Worm (Caenorhabditis elegans) whole organism, L4 larva: Measurements from ENCODE around the gene F36D4.4.
A peak's percentile ranks its signal among the peaks of the same experiment; 100 is the strongest.

Experiments
- aha-1 ChIP-seq: fragments of 150-350 bp; peaks from one replicate; lab custom pipeline; 2014; ENCODE audit warnings: missing biosample characterization, missing genetic modification characterization
- daf-16 ChIP-seq, 3 experiments: sonication (generic microtip); optimal IDR thresholded peaks; 2 replicates each; lab custom pipeline; 2016 to 2017; ENCODE audit warnings: missing genetic modification characterization in 3 of 3, missing genetic modification reagents in 3 of 3, mild to moderate bottlenecking in 2 of 3, missing compliant biosample characterization in 2 of 3, missing biosample characterization in 1 of 3, moderate library complexity in 1 of 3
- dmd-6 ChIP-seq: fragments of 200-800 bp; sonication (Bioruptor generic); IDR thresholded peaks from 2 replicates; pipeline ENCODE4 v1.3.6; 2022; ENCODE audit warnings: missing genetic modification reagents, missing genetic modification characterization, missing compliant biosample characterization
- dmd-8 ChIP-seq: fragments of 200-800 bp; sonication (Bioruptor generic); IDR thresholded peaks from 2 replicates; pipeline ENCODE4 v1.3.6; 2022; ENCODE audit warnings: missing genetic modification characterization, missing compliant biosample characterization
- duxl-1 ChIP-seq: sonication (generic microtip); optimal IDR thresholded peaks from 2 replicates; lab custom pipeline; 2016; ENCODE audit warnings: mild to moderate bottlenecking, missing genetic modification characterization, moderate library complexity, missing compliant biosample characterization; ENCODE audit not compliant: poor library complexity
- dve-1 ChIP-seq: sonication (generic microtip); optimal IDR thresholded peaks from 2 replicates; lab custom pipeline; 2017; ENCODE audit warnings: antibody characterized with exemption, mild to moderate bottlenecking, missing genetic modification characterization, missing compliant biosample characterization; ENCODE audit not compliant: insufficient read depth
- hlh-11 ChIP-seq: fragments of 200-800 bp; sonication (Bioruptor generic); optimal IDR thresholded peaks from 2 replicates; lab custom pipeline; 2018; ENCODE audit warnings: mild to moderate bottlenecking, missing genetic modification characterization, missing compliant biosample characterization
- lin-38 ChIP-seq: fragments of 200-800 bp; sonication (Bioruptor generic); IDR thresholded peaks from 2 replicates; pipeline ENCODE4 v1.3.6; 2022; ENCODE audit warnings: missing genetic modification reagents, missing genetic modification characterization, missing compliant biosample characterization
- mep-1 ChIP-seq: fragments of 150-350 bp; sonication (generic microtip); optimal IDR thresholded peaks from 3 replicates; lab custom pipeline; 2014; ENCODE audit warnings: missing biosample characterization, missing genetic modification characterization
- nhr-111 ChIP-seq: fragments of 200-800 bp; sonication (Bioruptor generic); optimal IDR thresholded peaks from 2 replicates; lab custom pipeline; 2018; ENCODE audit warnings: mild to moderate bottlenecking, missing genetic modification characterization, missing compliant biosample characterization
- nhr-25 ChIP-seq: sonication (generic microtip); optimal IDR thresholded peaks from 2 replicates; lab custom pipeline; 2017; ENCODE audit warnings: missing genetic modification characterization, mild to moderate bottlenecking, missing compliant biosample characterization, antibody characterized with exemption, moderate library complexity, borderline replicate concordance; ENCODE audit not compliant: insufficient read depth
- nhr-41 ChIP-seq: fragments of 200-800 bp; sonication (Bioruptor generic); IDR thresholded peaks from 2 replicates; pipeline ENCODE4 v1.3.6; 2022; ENCODE audit warnings: missing genetic modification reagents, missing genetic modification characterization, missing compliant biosample characterization
- nhr-6 ChIP-seq: fragments of 150-350 bp; optimal IDR thresholded peaks from 2 replicates; lab custom pipeline; 2014; ENCODE audit warnings: missing biosample characterization, missing genetic modification characterization
- pha-4 ChIP-seq, 2 experiments: fragments of 150-350 bp in 1 of 2; fragments of 200-800 bp in 1 of 2; sonication (Bioruptor generic) in 1 of 2; IDR thresholded peaks in 1 of 2; optimal IDR thresholded peaks in 1 of 2; 2 replicates each; pipeline versions ENCODE4 v1.3.6 to Lab custom; 2014 to 2022; ENCODE audit warnings: missing genetic modification characterization in 2 of 2, missing genetic modification reagents in 2 of 2, missing biosample characterization in 1 of 2, missing compliant biosample characterization in 1 of 2
- pqm-1 ChIP-seq: sonication (generic microtip); optimal IDR thresholded peaks from 2 replicates; lab custom pipeline; 2017; ENCODE audit warnings: missing biosample characterization, missing genetic modification characterization
- set-16 ChIP-seq: fragments of 200-800 bp; sonication (Bioruptor generic); IDR thresholded peaks from 2 replicates; pipeline ENCODE4 v1.3.6; 2022; ENCODE audit warnings: missing genetic modification reagents, missing genetic modification characterization, missing compliant biosample characterization
- skn-1 ChIP-seq: fragments of 150-350 bp; optimal IDR thresholded peaks from 2 replicates; lab custom pipeline; 2014; ENCODE audit warnings: missing biosample characterization, missing genetic modification characterization
- unc-62 ChIP-seq, 3 experiments: fragments of 150-350 bp in 1 of 3; sonication (generic microtip); optimal IDR thresholded peaks in 2 of 3; peaks in 1 of 3; 1 replicate in 1 of 3; 2 replicates in 2 of 3; lab custom pipeline; 2014 to 2017; ENCODE audit warnings: missing biosample characterization in 3 of 3, missing genetic modification characterization in 3 of 3, missing genetic modification reagents in 3 of 3, missing genotype in 1 of 3
- zfp-2 ChIP-seq: sonication (generic microtip); optimal IDR thresholded peaks from 2 replicates; lab custom pipeline; 2016; ENCODE audit warnings: mild to moderate bottlenecking, missing genetic modification characterization, missing compliant biosample characterization
- zip-2 ChIP-seq: fragments of 150-350 bp; optimal IDR thresholded peaks from 2 replicates; lab custom pipeline; 2014; ENCODE audit warnings: missing biosample characterization, missing genetic modification characterization

F36D4.4 gene

DNA sequence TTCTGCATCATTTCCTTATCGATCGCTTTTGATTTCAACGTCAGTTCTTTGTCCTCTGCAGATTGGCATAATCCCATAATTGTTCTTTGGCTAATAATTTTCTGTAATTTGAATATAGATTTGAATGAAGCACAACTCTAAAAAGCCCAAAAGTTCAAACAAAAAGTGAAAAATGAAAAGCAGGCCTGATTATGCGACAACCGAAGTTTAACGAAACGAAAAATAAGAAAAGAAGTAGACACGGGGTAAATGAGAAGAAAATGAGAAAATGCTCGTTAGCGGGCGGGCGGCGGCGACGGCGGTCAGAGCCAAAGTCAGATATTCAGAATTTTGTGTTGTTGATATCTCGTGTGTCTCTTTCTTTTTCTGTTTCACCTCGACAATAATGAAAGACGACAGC, 54.7 kb downstream of the F36D4.4 start, which contains the start of gene gpa-3:
TSS of gene gpa-3 (minus strand) at position 101 of the 400 bp plus-strand sequence.
- peak in 1 of 2 experiments; percentile 68 for TF ChIP-seq unc-62 (GFP tag; optimal IDR thresholded peaks at IDR 0.05 in 1 of 2; lab: Kevin White, UChicago)
- TF ChIP-seq unc-62 (tag; optimal IDR thresholded peaks at IDR 0.05; lab: Kevin White, UChicago): no peak
- no peak for TF ChIP-seq hlh-11 (tag; lab: Kevin White, UChicago)

DNA sequence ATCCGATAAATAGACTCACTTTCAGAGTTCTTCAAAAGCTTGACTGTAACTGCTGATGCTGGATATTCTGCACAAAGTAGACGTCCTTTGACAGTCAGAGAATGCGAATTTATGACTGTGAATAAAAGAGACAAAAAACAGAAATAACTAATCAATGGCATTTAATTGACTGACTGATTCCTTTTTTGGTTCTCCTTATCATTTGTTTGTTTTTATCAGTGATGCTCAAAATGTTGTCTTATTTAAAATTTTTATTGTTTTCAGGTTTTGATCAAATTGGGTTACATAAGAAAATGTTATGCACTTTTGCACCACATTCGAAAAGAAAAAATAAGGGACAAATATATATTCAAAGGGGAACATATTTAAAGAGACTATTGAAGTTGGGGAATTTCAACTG, 58.1 kb downstream of the F36D4.4 start, which contains the start of gene ttr-49:
TSS of gene ttr-49 (minus strand) at position 171 of the 400 bp plus-strand sequence.
- TF ChIP-seq dmd-6 (GFP tag; lab: Robert Waterston, UW) (0 out of 2 replicates have a peak, but pooled peaks have one; percentile 22), daf-16 (GFP tag; optimal IDR thresholded peaks at IDR 0.05; lab: Kevin White, UChicago) (no peak), daf-16 (tag; optimal IDR thresholded peaks at IDR 0.05; lab: Kevin White, UChicago) (peak; percentile 73), pqm-1 (tag; lab: Kevin White, UChicago) (peak; percentile 30), dve-1 (tag; lab: Kevin White, UChicago) (peak; percentile 27), set-16 (no peak), pha-4 (GFP tag; IDR thresholded peaks at IDR 0.05; lab: Robert Waterston, UW) (no peak), pha-4 (tag; optimal IDR thresholded peaks at IDR 0.05; lab: Kevin White, UChicago) (no peak)
- TF ChIP-seq, all 104 proteins: peak for 4

DNA sequence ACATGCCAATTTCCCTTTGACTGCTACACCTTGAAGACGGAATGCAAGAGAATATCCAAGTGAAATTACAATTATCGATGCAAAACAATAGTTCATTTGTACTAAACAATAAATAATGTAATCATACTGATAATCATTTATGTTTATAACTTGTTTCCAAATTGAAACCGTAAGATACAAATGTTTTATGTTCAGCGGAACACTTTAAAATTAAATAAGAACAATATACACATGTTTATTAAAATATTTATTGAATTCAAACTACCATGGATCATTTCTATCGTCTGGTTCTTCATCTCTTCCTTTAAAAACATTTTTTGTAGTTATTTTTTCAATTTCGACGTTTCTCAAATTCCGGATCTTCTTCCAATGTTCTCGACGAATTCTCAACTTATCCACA, 59.0 kb downstream of the F36D4.4 start, which contains the start of gene ttr-40:
TSS of gene ttr-40 (minus strand) at position 101 of the 400 bp plus-strand sequence.
- TF ChIP-seq nhr-25 (tag; lab: Kevin White, UChicago): no peak

DNA sequence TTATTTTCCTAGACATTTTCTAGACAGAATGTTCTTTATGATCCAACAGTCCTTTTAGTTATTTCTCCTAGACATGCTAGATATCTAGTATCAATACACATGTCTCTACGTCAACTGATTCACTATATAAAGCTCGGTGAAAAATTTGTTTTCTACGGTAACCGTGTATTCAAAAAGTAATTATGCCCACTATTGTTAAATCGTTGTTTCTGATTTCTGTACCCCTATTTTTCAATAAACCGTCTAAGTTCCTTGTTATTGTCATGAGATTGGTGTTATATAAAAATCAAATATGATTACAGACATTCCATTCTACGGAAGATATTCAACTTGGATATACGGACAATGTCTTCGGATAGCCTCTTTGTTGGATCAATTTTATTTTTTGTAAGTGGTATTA, 61.5 kb downstream of the F36D4.4 start, which contains the start of gene srx-46:
TSS of gene srx-46 (plus strand) at position 301 of the 400 bp plus-strand sequence.
- no peak for TF ChIP-seq mep-1 (tag; lab: Kevin White, UChicago)
- TF ChIP-seq duxl-1 (tag; lab: Kevin White, UChicago): no peak
- no peak for TF ChIP-seq nhr-41 (GFP tag; lab: Robert Waterston, UW)
- TF ChIP-seq nhr-6 (tag; lab: Kevin White, UChicago): no peak
- no peak for TF ChIP-seq zip-2 (tag; lab: Kevin White, UChicago)
- no peak for TF ChIP-seq skn-1 (tag; lab: Kevin White, UChicago)
- no peak for TF ChIP-seq nhr-111 (GFP tag; lab: Kevin White, UChicago)
- no peak for TF ChIP-seq aha-1
- no peak for TF ChIP-seq dve-1 (tag; lab: Kevin White, UChicago)
- no peak for TF ChIP-seq dmd-8 (GFP tag; lab: Robert Waterston, UW)
- no peak for TF ChIP-seq zfp-2 (tag; lab: Kevin White, UChicago)
- no peak for TF ChIP-seq lin-38 (GFP tag; lab: Robert Waterston, UW)
- TF ChIP-seq, all 104 proteins: peak for 0
